Fruit fly (Drosophila melanogaster) whole organism, prepupa: ENCODE results near the gene CG14431.
A peak's percentile ranks its signal among the peaks of the same experiment; 100 is the strongest.

Source experiments
- Blimp-1 ChIP-seq: fragments of 200-800 bp; sonication (Bioruptor generic); optimal IDR thresholded peaks from 3 replicates; lab custom pipeline; 2017; ENCODE audit warnings: missing biosample characterization, missing genetic modification characterization, mild to moderate bottlenecking, moderate library complexity, missing genetic modification reagents
- CG10669 ChIP-seq: fragments of 200-800 bp; sonication (Bioruptor generic); optimal IDR thresholded peaks from 3 replicates; lab custom pipeline; 2018; ENCODE audit warnings: missing biosample characterization, mild to moderate bottlenecking, missing genetic modification characterization, moderate library complexity
- CG15336 ChIP-seq: fragments of 200-800 bp; sonication (Bioruptor generic); IDR thresholded peaks from 2 replicates; pipeline ENCODE4 v1.3.6; 2022; ENCODE audit warnings: missing biosample characterization, missing genetic modification characterization
- CG1621 ChIP-seq: fragments of 200-800 bp; sonication (Bioruptor generic); optimal IDR thresholded peaks from 3 replicates; lab custom pipeline; 2018; ENCODE audit warnings: missing biosample characterization, mild to moderate bottlenecking, missing genetic modification characterization
- CG16779 ChIP-seq: fragments of 200-800 bp; sonication (Bioruptor generic); optimal IDR thresholded peaks from 3 replicates; lab custom pipeline; 2017; ENCODE audit warnings: missing biosample characterization, mild to moderate bottlenecking, missing genetic modification characterization
- CG3032 ChIP-seq: fragments of 200-800 bp; optimal IDR thresholded peaks from 2 replicates; lab custom pipeline; 2019; ENCODE audit warnings: missing biosample characterization, mild to moderate bottlenecking, missing genetic modification characterization, moderate library complexity
- CG31627 ChIP-seq: fragments of 200-800 bp; sonication (Bioruptor generic); optimal IDR thresholded peaks from 3 replicates; lab custom pipeline; 2016; ENCODE audit warnings: missing biosample characterization, missing genetic modification characterization
- CG32006 ChIP-seq: fragments of 200-800 bp; sonication (Bioruptor generic); optimal IDR thresholded peaks from 3 replicates; lab custom pipeline; 2017; ENCODE audit warnings: missing biosample characterization, mild to moderate bottlenecking, missing genetic modification characterization
- CG34406 ChIP-seq: fragments of 200-800 bp; sonication (Bioruptor generic); optimal IDR thresholded peaks from 3 replicates; lab custom pipeline; 2016; ENCODE audit warnings: missing biosample characterization, missing genetic modification characterization
- CG3919 ChIP-seq: fragments of 200-800 bp; sonication (Bioruptor generic); optimal IDR thresholded peaks from 3 replicates; lab custom pipeline; 2016; ENCODE audit warnings: missing biosample characterization, missing genetic modification characterization
- CG4318 ChIP-seq: fragments of 200-800 bp; sonication (Bioruptor generic); optimal IDR thresholded peaks from 3 replicates; lab custom pipeline; 2017; ENCODE audit warnings: missing biosample characterization, mild to moderate bottlenecking, missing genetic modification characterization
- CG6163 ChIP-seq: fragments of 200-800 bp; sonication (Bioruptor generic); IDR thresholded peaks from 3 replicates; pipeline ENCODE4 v1.3.6; 2022; ENCODE audit warnings: missing biosample characterization, missing genetic modification characterization
- CG6792 ChIP-seq: fragments of 200-800 bp; sonication (Bioruptor generic); optimal IDR thresholded peaks from 3 replicates; lab custom pipeline; 2016; ENCODE audit warnings: missing biosample characterization, missing genetic modification characterization
- CG6808 ChIP-seq: fragments of 200-800 bp; sonication (Bioruptor generic); optimal IDR thresholded peaks from 3 replicates; lab custom pipeline; 2017; ENCODE audit warnings: missing biosample characterization, missing genetic modification characterization, mild to moderate bottlenecking, moderate library complexity, missing genetic modification reagents
- CG6854 ChIP-seq: fragments of 200-800 bp; sonication (Bioruptor generic); optimal IDR thresholded peaks from 2 replicates; lab custom pipeline; 2017; ENCODE audit warnings: missing biosample characterization, mild to moderate bottlenecking, missing genetic modification characterization
- CG7368 ChIP-seq: fragments of 200-800 bp; sonication (Bioruptor generic); optimal IDR thresholded peaks from 3 replicates; lab custom pipeline; 2016; ENCODE audit warnings: missing biosample characterization, missing genetic modification characterization
- CG8119 ChIP-seq: fragments of 200-800 bp; sonication (Bioruptor generic); IDR thresholded peaks from 3 replicates; pipeline ENCODE4 v1.3.6; 2022; ENCODE audit warnings: missing biosample characterization, missing genetic modification characterization
- CG8632 ChIP-seq: fragments of 200-800 bp; sonication (Bioruptor generic); optimal IDR thresholded peaks from 3 replicates; lab custom pipeline; 2016; ENCODE audit warnings: missing biosample characterization, missing genetic modification characterization
- Eip78C ChIP-seq: fragments of 200-800 bp; sonication (Bioruptor generic); peaks from one replicate; lab custom pipeline; 2016; ENCODE audit warnings: missing biosample characterization, missing genetic modification characterization
- Eip93F ChIP-seq: fragments of 200-800 bp; sonication (Bioruptor generic); optimal IDR thresholded peaks from 2 replicates; lab custom pipeline; 2016; ENCODE audit warnings: missing biosample characterization, mild to moderate bottlenecking, missing genetic modification characterization
- Ets21C ChIP-seq: fragments of 200-800 bp; sonication (Bioruptor generic); optimal IDR thresholded peaks from 3 replicates; lab custom pipeline; 2016; ENCODE audit warnings: missing biosample characterization, missing genetic modification characterization
- Ets96B ChIP-seq: fragments of 200-800 bp; optimal IDR thresholded peaks from 2 replicates; lab custom pipeline; 2019; ENCODE audit warnings: missing biosample characterization, mild to moderate bottlenecking, missing genetic modification characterization, moderate library complexity
- Gug ChIP-seq: fragments of 200-800 bp; sonication (Bioruptor generic); IDR thresholded peaks from 2 replicates; pipeline ENCODE4 v1.3.6; 2022; ENCODE audit warnings: missing biosample characterization, missing genetic modification characterization
- Lpt ChIP-seq: fragments of 200-800 bp; sonication (Bioruptor generic); optimal IDR thresholded peaks from 3 replicates; lab custom pipeline; 2016; ENCODE audit warnings: missing biosample characterization, missing genetic modification characterization
- Met ChIP-seq: fragments of 200-800 bp; sonication (Bioruptor generic); optimal IDR thresholded peaks from 3 replicates; lab custom pipeline; 2016; ENCODE audit warnings: missing biosample characterization, missing genetic modification characterization
- OdsH ChIP-seq: fragments of 200-800 bp; sonication (Bioruptor generic); optimal IDR thresholded peaks from 3 replicates; lab custom pipeline; 2016; ENCODE audit warnings: missing biosample characterization, missing genetic modification characterization
- Sox102F ChIP-seq: fragments of 200-800 bp; sonication (Bioruptor generic); optimal IDR thresholded peaks from 2 replicates; lab custom pipeline; 2016; ENCODE audit warnings: missing biosample characterization, mild to moderate bottlenecking, missing genetic modification characterization
- Sox14 ChIP-seq: fragments of 200-800 bp; sonication (Bioruptor generic); optimal IDR thresholded peaks from 3 replicates; lab custom pipeline; 2016; ENCODE audit warnings: missing biosample characterization, missing genetic modification characterization
- acj6 ChIP-seq: fragments of 200-800 bp; sonication (Bioruptor generic); optimal IDR thresholded peaks from 3 replicates; lab custom pipeline; 2016; ENCODE audit warnings: missing biosample characterization, missing genetic modification characterization
- dac ChIP-seq: fragments of 200-800 bp; sonication (Bioruptor generic); optimal IDR thresholded peaks from 2 replicates; lab custom pipeline; 2017; ENCODE audit warnings: missing biosample characterization, mild to moderate bottlenecking, missing genetic modification characterization
- dsx ChIP-seq: fragments of 200-800 bp; optimal IDR thresholded peaks from 3 replicates; lab custom pipeline; 2019; ENCODE audit warnings: missing biosample characterization, mild to moderate bottlenecking, missing genetic modification characterization, moderate library complexity; ENCODE audit not compliant: poor library complexity, severe bottlenecking
- eg ChIP-seq: fragments of 200-800 bp; sonication (Bioruptor generic); IDR thresholded peaks from 3 replicates; pipeline ENCODE4 v1.3.6; 2022; ENCODE audit warnings: missing biosample characterization, missing genetic modification characterization
- esn ChIP-seq: fragments of 200-800 bp; sonication (Bioruptor generic); optimal IDR thresholded peaks from 2 replicates; lab custom pipeline; 2016; ENCODE audit warnings: missing biosample characterization, mild to moderate bottlenecking, missing genetic modification characterization, moderate library complexity
- fd59A ChIP-seq: fragments of 200-800 bp; sonication (Bioruptor generic); optimal IDR thresholded peaks from 2 replicates; lab custom pipeline; 2017; ENCODE audit warnings: missing biosample characterization, mild to moderate bottlenecking, missing genetic modification characterization, missing genetic modification reagents
- fd85E ChIP-seq: fragments of 200-800 bp; sonication (Bioruptor generic); optimal IDR thresholded peaks from 3 replicates; lab custom pipeline; 2016; ENCODE audit warnings: missing biosample characterization, missing genetic modification characterization
- fkh ChIP-seq: fragments of 200-800 bp; sonication (Bioruptor generic); optimal IDR thresholded peaks from 3 replicates; lab custom pipeline; 2017; ENCODE audit warnings: missing biosample characterization, mild to moderate bottlenecking, missing genetic modification characterization, moderate library complexity
- lz ChIP-seq: fragments of 200-800 bp; sonication (Bioruptor generic); optimal IDR thresholded peaks from 3 replicates; lab custom pipeline; 2016; ENCODE audit warnings: missing biosample characterization, missing genetic modification characterization
- salr ChIP-seq, 2 experiments: fragments of 200-800 bp; sonication (Bioruptor generic); optimal IDR thresholded peaks; 3 replicates each; lab custom pipeline; 2016 to 2018; ENCODE audit warnings: missing biosample characterization in 2 of 2, missing genetic modification characterization in 2 of 2, mild to moderate bottlenecking in 1 of 2
- spab ChIP-seq: fragments of 200-800 bp; sonication (Bioruptor generic); optimal IDR thresholded peaks from 2 replicates; lab custom pipeline; 2017; ENCODE audit warnings: missing biosample characterization, mild to moderate bottlenecking, missing genetic modification characterization, missing genetic modification reagents
- svp ChIP-seq: fragments of 200-800 bp; sonication (Bioruptor generic); peaks from one replicate; lab custom pipeline; 2016; ENCODE audit warnings: missing biosample characterization, missing genetic modification characterization
- topi ChIP-seq: fragments of 200-800 bp; sonication (Bioruptor generic); optimal IDR thresholded peaks from 3 replicates; lab custom pipeline; 2016; ENCODE audit warnings: missing biosample characterization, missing genetic modification characterization
- vri ChIP-seq: fragments of 200-800 bp; sonication (Bioruptor generic); optimal IDR thresholded peaks from 3 replicates; lab custom pipeline; 2016; ENCODE audit warnings: missing biosample characterization, mild to moderate bottlenecking, missing genetic modification characterization

Gene CG14431

dm6 chrX:6936884-6937283, 28.8 kb downstream of the CG14431 start:
- TF ChIP-seq CG8632 (GFP tag; lab: Kevin White, UChicago) (no peak), acj6 (no peak), CG32006 (GFP tag; lab: Kevin White, UChicago) (peak; percentile 6)

DNA sequence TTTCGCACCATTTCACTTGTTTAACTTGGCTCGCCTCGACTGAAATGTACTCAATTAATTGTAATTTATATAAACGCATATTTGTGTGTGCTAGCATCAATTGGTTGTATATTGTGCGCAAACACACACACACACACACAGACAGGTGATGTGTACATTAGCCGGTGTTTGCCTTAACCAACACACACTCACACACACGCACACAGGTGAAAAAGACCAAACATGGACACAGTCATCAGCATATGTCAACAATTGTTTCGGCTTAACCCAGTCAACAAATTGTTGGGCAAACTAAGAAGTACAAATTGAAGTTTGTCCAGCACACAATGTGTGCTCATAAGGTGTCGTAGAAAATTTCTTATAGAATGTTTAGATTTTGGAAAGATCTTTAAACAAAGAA, 29.3 kb downstream of the CG14431 start:
- TF ChIP-seq fkh (peak; percentile 36), CG4318 (GFP tag; lab: Kevin White, UChicago) (no peak)

DNA sequence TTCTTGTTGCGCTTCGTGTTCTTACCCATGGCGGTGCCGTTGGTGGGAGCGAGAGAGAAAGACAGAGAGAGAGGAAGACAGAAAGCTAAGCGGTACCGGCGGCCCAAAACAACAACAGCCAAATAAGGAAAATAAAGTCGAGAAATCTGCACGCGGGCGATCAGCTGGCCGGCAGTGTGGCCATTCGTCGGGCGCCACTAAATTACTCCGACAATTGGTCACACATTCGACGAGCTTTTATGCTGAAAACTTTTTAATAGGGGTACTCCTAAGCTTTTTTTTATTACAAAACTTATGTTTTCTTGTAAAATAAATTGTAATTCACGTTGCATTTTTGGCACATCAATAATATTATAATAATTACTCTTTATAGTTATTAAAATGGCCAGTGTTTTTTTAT, 60.5 kb downstream of the CG14431 start, which contains the start of gene Setd3:
Setd3 (minus strand) TSS at position 187 of the 400 bp plus-strand sequence.
- peak; percentile 8; the same call in 1 of the 2 replicates for TF ChIP-seq CG15336 (GFP tag; lab: Robert Waterston, UW)
- no peak for TF ChIP-seq Lpt (GFP tag; lab: Kevin White, UChicago)
- TF ChIP-seq Eip78C (GFP tag; lab: Kevin White, UChicago): peak; percentile 1
- 0 out of 3 replicates have a peak, but pooled peaks have one; percentile 6 for TF ChIP-seq eg (GFP tag; lab: Robert Waterston, UW)

- TF ChIP-seq Met (peak; percentile 99), CG6792 (GFP tag; lab: Kevin White, UChicago) (peak; percentile 97), CG6808 (peak; percentile 98), Sox14 (GFP tag; lab: Kevin White, UChicago) (peak; percentile 98), Sox102F (GFP tag; lab: Kevin White, UChicago) (peak; percentile 99), CG6163 (peak; percentile 99), Lpt (GFP tag; lab: Kevin White, UChicago) (peak; percentile 98), CG6854 (GFP tag; lab: Kevin White, UChicago) (peak; percentile 98), Blimp-1 (GFP tag; lab: Kevin White, UChicago) (peak; percentile 85), CG1621 (peak; percentile 99), esn (GFP tag; lab: Kevin White, UChicago) (peak; percentile 98), vri (GFP tag; lab: Kevin White, UChicago) (peak; percentile 98), CG8632 (GFP tag; lab: Kevin White, UChicago) (peak; percentile 97), CG8119 (GFP tag; lab: Robert Waterston, UW) (peak; percentile 99), Eip93F (GFP tag; lab: Kevin White, UChicago) (peak; percentile 96), CG4318 (GFP tag; lab: Kevin White, UChicago) (peak; percentile 94), CG34406 (GFP tag; lab: Kevin White, UChicago) (peak; percentile 97), Eip78C (GFP tag; lab: Kevin White, UChicago) (peak; percentile 99), CG16779 (tag; lab: Kevin White, UChicago) (peak; percentile 98), CG32006 (GFP tag; lab: Kevin White, UChicago) (peak; percentile 97), dac (GFP tag; lab: Kevin White, UChicago) (peak; percentile 95), CG10669 (GFP tag; lab: Kevin White, UChicago) (peak; percentile 99), OdsH (peak; percentile 97), acj6 (peak; percentile 96), dsx (GFP tag; lab: Kevin White, UChicago) (peak; percentile 98), fd85E (GFP tag; lab: Kevin White, UChicago) (peak; percentile 96), CG7368 (peak; percentile 99), fd59A (GFP tag; lab: Kevin White, UChicago) (peak; percentile 95), CG31627 (GFP tag; lab: Kevin White, UChicago) (peak; percentile 96), spab (GFP tag; lab: Kevin White, UChicago) (peak; percentile 98), Ets96B (tag; lab: Kevin White, UChicago) (peak; percentile 98), lz (GFP tag; lab: Kevin White, UChicago) (peak; percentile 97), salr (GFP tag; optimal IDR thresholded peaks at IDR 0.05; lab: Kevin White, UChicago) (peak; percentile 94 to 97), svp (GFP tag; lab: Kevin White, UChicago) (peak; percentile 100), Gug (peak; percentile 97), CG3919 (peak; percentile 99), topi (GFP tag; lab: Kevin White, UChicago) (peak; percentile 99), CG15336 (GFP tag; lab: Robert Waterston, UW) (peak; percentile 100), CG3032 (tag; lab: Kevin White, UChicago) (peak; percentile 96), Ets21C (peak; percentile 94)
Measured at dm6 chrX:6969364-6970137, 61.5 kb downstream of the CG14431 start, which contains the start of gene CG4586. Gene CG4586 (plus strand): TSS chrX:6969918.
